Worm (Caenorhabditis elegans): ENCODE results near the gene ceh-57.

ceh-57 gene

DNA sequence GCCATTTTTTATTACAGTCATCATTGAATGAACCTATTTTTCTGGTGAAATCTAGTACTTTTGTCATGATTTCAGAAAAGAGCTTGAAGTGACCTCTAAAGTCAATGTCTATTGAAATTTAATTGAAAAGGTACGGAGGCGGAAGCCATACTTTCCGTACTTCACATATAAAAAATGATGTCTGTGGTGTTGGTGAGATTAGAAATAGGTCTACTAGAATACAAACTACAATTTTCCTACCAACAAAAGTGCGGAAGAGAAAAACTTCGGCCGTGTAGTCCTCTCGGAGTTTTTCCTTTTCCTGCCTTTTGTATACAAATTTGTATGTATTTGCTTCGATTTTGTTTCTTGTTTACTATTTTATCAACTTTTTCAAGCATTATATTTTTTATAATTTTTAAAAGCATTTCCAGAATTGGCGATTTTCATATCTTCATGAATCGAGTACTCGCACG is 28.2 kb upstream of the ceh-57 start, which contains the start of gene T09F3.4 (continued):
- no peak for TF ChIP-seq pha-4 (GFP tag; IDR thresholded peaks at IDR 0.05)
- TF ChIP-seq pha-4 (tag; optimal IDR thresholded peaks at IDR 0.05): peak; percentile 40
- peak; percentile 64 for TF ChIP-seq nhr-6 (tag; optimal IDR thresholded peaks at IDR 0.05)
- TF ChIP-seq daf-16 (GFP tag; optimal IDR thresholded peaks at IDR 0.05): no peak
- TF ChIP-seq daf-16 (tag; optimal IDR thresholded peaks at IDR 0.05): peak; percentile 9
- no peak for TF ChIP-seq dmd-9 (GFP tag; IDR thresholded peaks at IDR 0.05)
- no peak for TF ChIP-seq zip-11 (GFP tag; IDR thresholded peaks at IDR 0.05)
- TF ChIP-seq unc-130 (GFP tag; optimal IDR thresholded peaks at IDR 0.05): peak; percentile 78
- TF ChIP-seq php-3 (GFP tag; IDR thresholded peaks at IDR 0.05): no peak
- no peak for TF ChIP-seq set-16 (GFP tag; IDR thresholded peaks at IDR 0.05)
- no peak for TF ChIP-seq jun-1 (tag; optimal IDR thresholded peaks at IDR 0.05)
- no peak for TF ChIP-seq madf-9 (GFP tag; conservative IDR thresholded peaks at IDR 0.05)
- no peak for TF ChIP-seq unc-39 (tag; optimal IDR thresholded peaks at IDR 0.05)
- TF ChIP-seq zag-1 (tag; optimal IDR thresholded peaks at IDR 0.05): no peak
- TF ChIP-seq mxl-2 (GFP tag; conservative IDR thresholded peaks at IDR 0.05): no peak
- no peak for TF ChIP-seq nhr-111 (GFP tag; optimal IDR thresholded peaks at IDR 0.05)
- no peak for TF ChIP-seq ztf-7 (tag; optimal IDR thresholded peaks at IDR 0.05)
- TF ChIP-seq gei-8 (GFP tag; optimal IDR thresholded peaks at IDR 0.05): no peak
- TF ChIP-seq fos-1 (tag; optimal IDR thresholded peaks at IDR 0.05): no peak
- TF ChIP-seq T26A8.4 (GFP tag; IDR thresholded peaks at IDR 0.05): no peak
- no peak for TF ChIP-seq tra-1 (GFP tag; IDR thresholded peaks at IDR 0.05)
- no peak for TF ChIP-seq zfp-2 (tag; optimal IDR thresholded peaks at IDR 0.05)
- no peak for TF ChIP-seq nhr-25 (tag; optimal IDR thresholded peaks at IDR 0.05; ENCODE audit: borderline replicate concordance, insufficient read depth)
- no peak for TF ChIP-seq ceh-20 (GFP tag; IDR thresholded peaks at IDR 0.05)
- TF ChIP-seq lin-29 (GFP tag; IDR thresholded peaks at IDR 0.05): no peak
- TF ChIP-seq ZK546.5 (tag; optimal IDR thresholded peaks at IDR 0.05): no peak
- TF ChIP-seq daf-8 (GFP tag; IDR thresholded peaks at IDR 0.05): no peak
- peak; percentile 8 for TF ChIP-seq rbr-2 (tag; optimal IDR thresholded peaks at IDR 0.05)
- no peak for TF ChIP-seq R02D3.7 (tag; optimal IDR thresholded peaks at IDR 0.05)
- TF ChIP-seq Y105C5A.15 (GFP tag; IDR thresholded peaks at IDR 0.05): no peak
- no peak for TF ChIP-seq ces-1 (GFP tag; optimal IDR thresholded peaks at IDR 0.05)
- no peak for TF ChIP-seq lin-1 (GFP tag; IDR thresholded peaks at IDR 0.05)
- no peak for TF ChIP-seq nhr-48 (tag; optimal IDR thresholded peaks at IDR 0.05)
- TF ChIP-seq aha-1 (tag): no peak
- no peak for TF ChIP-seq daf-19 (GFP tag; conservative IDR thresholded peaks at IDR 0.05)
- TF ChIP-seq zip-2 (tag; optimal IDR thresholded peaks at IDR 0.05): no peak
- no peak for TF ChIP-seq ceh-62 (tag; optimal IDR thresholded peaks at IDR 0.05)
- TF ChIP-seq lin-15B (tag; optimal IDR thresholded peaks at IDR 0.05): no peak
- TF ChIP-seq spr-3 (GFP tag; optimal IDR thresholded peaks at IDR 0.05): no peak
- TF ChIP-seq lsy-2 (tag; optimal IDR thresholded peaks at IDR 0.05): peak in 1 of 2 experiments; percentile 86
- TF ChIP-seq ceh-44 (GFP tag; IDR thresholded peaks at IDR 0.05): no peak
- TF ChIP-seq nhr-10 (tag; optimal IDR thresholded peaks at IDR 0.05): no peak
- no peak for TF ChIP-seq F26F4.8 (GFP tag; conservative IDR thresholded peaks at IDR 0.05)
- TF ChIP-seq fkh-10 (GFP tag; optimal IDR thresholded peaks at IDR 0.05): no peak
- no peak for TF ChIP-seq ceh-82 (tag; optimal IDR thresholded peaks at IDR 0.05)
- no peak for TF ChIP-seq egl-43 (GFP tag; IDR thresholded peaks at IDR 0.05)
- TF ChIP-seq nhr-28 (tag; optimal IDR thresholded peaks at IDR 0.05): peak; percentile 95
- TF ChIP-seq ctbp-1 (GFP tag; IDR thresholded peaks at IDR 0.05): no peak
- no peak for TF ChIP-seq sdz-12 (GFP tag; optimal IDR thresholded peaks at IDR 0.05)
- no peak for TF ChIP-seq lin-39 (tag; optimal IDR thresholded peaks at IDR 0.05)
- no peak for TF ChIP-seq Y75B8A.6 (GFP tag; IDR thresholded peaks at IDR 0.05)
- no peak for TF ChIP-seq snpc-4 (tag; optimal IDR thresholded peaks at IDR 0.05)
- TF ChIP-seq F37D6.2 (tag; optimal IDR thresholded peaks at IDR 0.05): no peak
- no peak for TF ChIP-seq spr-1 (tag; optimal IDR thresholded peaks at IDR 0.05)
